Fruit fly (Drosophila melanogaster): Measurements from ENCODE around the gene CG6893.
A peak's percentile ranks its signal among the peaks of the same experiment; 100 is the strongest.

The CG6893 gene

dm6 chr3L:18693887-18694286 lies at the start of gene CG6893:
CG6893 (plus strand) TSS chr3L:18694187.
- no peak for TF ChIP-seq CG34367 (tag; optimal IDR thresholded peaks at IDR 0.05)
- no peak for TF ChIP-seq CG12605 (GFP tag; IDR thresholded peaks at IDR 0.05)
- TF ChIP-seq CG10348 (GFP tag; IDR thresholded peaks at IDR 0.05): no peak
- no peak for TF ChIP-seq CG13204 (GFP tag; optimal IDR thresholded peaks at IDR 0.05)
- TF ChIP-seq CG32121 (GFP tag; IDR thresholded peaks at IDR 0.05): no peak
- TF ChIP-seq CG15710 (tag; optimal IDR thresholded peaks at IDR 0.05): no peak
- TF ChIP-seq Pif1A (GFP tag; optimal IDR thresholded peaks at IDR 0.05): no peak
- no peak for TF ChIP-seq CG14655 (GFP tag; optimal IDR thresholded peaks at IDR 0.05)
- no peak for TF ChIP-seq CG8159 (tag; optimal IDR thresholded peaks at IDR 0.05)
- TF ChIP-seq CG8301 (tag; optimal IDR thresholded peaks at IDR 0.05): no peak
- no peak for TF ChIP-seq Snoo (tag; optimal IDR thresholded peaks at IDR 0.05)

dm6 chr3L:18653737-18654136 lies 40.2 kb upstream of the CG6893 start:
- TF ChIP-seq Pif1A (GFP tag; optimal IDR thresholded peaks at IDR 0.05) (no peak), CG14655 (GFP tag; optimal IDR thresholded peaks at IDR 0.05) (no peak), gl (tag; optimal IDR thresholded peaks at IDR 0.05) (no peak), CG34367 (tag; optimal IDR thresholded peaks at IDR 0.05) (no peak)

- no peak for TF ChIP-seq EcR (GFP tag; optimal IDR thresholded peaks at IDR 0.05)
- TF ChIP-seq CG32121 (GFP tag; IDR thresholded peaks at IDR 0.05): no peak
- no peak for TF ChIP-seq CG8301 (tag; optimal IDR thresholded peaks at IDR 0.05)
- TF ChIP-seq CG10348 (GFP tag; IDR thresholded peaks at IDR 0.05): no peak
- no peak for TF ChIP-seq CG34367 (tag; optimal IDR thresholded peaks at IDR 0.05)
- TF ChIP-seq Ets98B (GFP tag; IDR thresholded peaks at IDR 0.05): no peak
- no peak for TF ChIP-seq Snoo (tag; optimal IDR thresholded peaks at IDR 0.05)
- TF ChIP-seq D1 (tag; optimal IDR thresholded peaks at IDR 0.05): no peak
- TF ChIP-seq CG17806 (tag; optimal IDR thresholded peaks at IDR 0.05): no peak
- no peak for TF ChIP-seq CG4496 (GFP tag; IDR thresholded peaks at IDR 0.05)
- TF ChIP-seq CG12605 (GFP tag; IDR thresholded peaks at IDR 0.05): no peak
- no peak for TF ChIP-seq CG13204 (GFP tag; optimal IDR thresholded peaks at IDR 0.05)
- no peak for TF ChIP-seq CG9948 (tag; optimal IDR thresholded peaks at IDR 0.05)
- TF ChIP-seq CG15710 (tag; optimal IDR thresholded peaks at IDR 0.05): no peak
Observed at dm6 chr3L:18665594-18665993, 28.4 kb upstream of the CG6893 start.

dm6 chr3L:18667115-18667514 lies 26.9 kb upstream of the CG6893 start, which contains the start of gene CG42495:
CG42495 (plus strand) TSS chr3L:18667361.
- TF ChIP-seq D1 (tag; optimal IDR thresholded peaks at IDR 0.05) (peak; percentile 47), Ets98B (GFP tag; IDR thresholded peaks at IDR 0.05) (no peak)

dm6 chr3L:18669874-18670273 lies 24.1 kb upstream of the CG6893 start:
- TF ChIP-seq CG15710 (tag; optimal IDR thresholded peaks at IDR 0.05) (no peak), CG8159 (tag; optimal IDR thresholded peaks at IDR 0.05) (no peak)

- TF ChIP-seq CG32121 (GFP tag; IDR thresholded peaks at IDR 0.05) (no peak), CG34367 (tag; optimal IDR thresholded peaks at IDR 0.05) (no peak), CG9948 (tag; optimal IDR thresholded peaks at IDR 0.05) (peak; percentile 3), CG10348 (GFP tag; IDR thresholded peaks at IDR 0.05) (no peak), fd96Ca (GFP tag; IDR thresholded peaks at IDR 0.05) (peak; percentile 26; the same call in 1 of the 3 replicates), CG15710 (tag; optimal IDR thresholded peaks at IDR 0.05) (peak; percentile 2), gl (tag; optimal IDR thresholded peaks at IDR 0.05) (no peak), Snoo (tag; optimal IDR thresholded peaks at IDR 0.05) (peak; percentile 55), D1 (tag; optimal IDR thresholded peaks at IDR 0.05) (no peak), EcR (GFP tag; optimal IDR thresholded peaks at IDR 0.05) (no peak), CG12605 (GFP tag; IDR thresholded peaks at IDR 0.05) (no peak), CG8159 (tag; optimal IDR thresholded peaks at IDR 0.05) (no peak), CG13204 (GFP tag; optimal IDR thresholded peaks at IDR 0.05) (no peak), CG14655 (GFP tag; optimal IDR thresholded peaks at IDR 0.05) (no peak), Ets98B (GFP tag; IDR thresholded peaks at IDR 0.05) (no peak; the same call in none of the 2 replicates), rn (GFP tag; IDR thresholded peaks at IDR 0.05) (no peak), Pif1B (GFP tag; optimal IDR thresholded peaks at IDR 0.05) (peak; percentile 17), CG8301 (tag; optimal IDR thresholded peaks at IDR 0.05) (no peak), Pif1A (GFP tag; optimal IDR thresholded peaks at IDR 0.05) (no peak), CG4496 (GFP tag; IDR thresholded peaks at IDR 0.05) (peak; percentile 49; the same call in 1 of the 3 replicates), CG17806 (tag; optimal IDR thresholded peaks at IDR 0.05) (peak; percentile 10)
Observed at dm6 chr3L:18672203-18672602, 21.8 kb upstream of the CG6893 start.

dm6 chr3L:18672986-18673633 lies 20.9 kb upstream of the CG6893 start, which contains the start of gene Capr:
Capr (minus strand) TSS chr3L:18673324.
- TF ChIP-seq CG13204 (GFP tag; optimal IDR thresholded peaks at IDR 0.05) (no peak), CG4496 (GFP tag; IDR thresholded peaks at IDR 0.05) (peak; percentile 53; the same call in 1 of the 3 replicates), CG15710 (tag; optimal IDR thresholded peaks at IDR 0.05) (peak; percentile 7), D1 (tag; optimal IDR thresholded peaks at IDR 0.05) (no peak), CG12605 (GFP tag; IDR thresholded peaks at IDR 0.05) (0 out of 2 replicates have a peak, but pooled peaks have one; percentile 17), rn (GFP tag; IDR thresholded peaks at IDR 0.05) (0 out of 2 replicates have a peak, but pooled peaks have one; percentile 18), Snoo (tag; optimal IDR thresholded peaks at IDR 0.05) (no peak), Ets98B (GFP tag; IDR thresholded peaks at IDR 0.05) (peak; percentile 48)

All from whole organism, pupa.